Fruit fly (Drosophila melanogaster) S2 (cell line): ENCODE results near the gene Delta.

Experiments used
- CG8478 ChIP-seq: fragments of >200 bp; optimal IDR thresholded peaks from 2 replicates; lab custom pipeline; 2018
- CTCF ChIP-seq, 2 experiments: fragments of >200 bp; optimal IDR thresholded peaks; 2 replicates each; lab custom pipeline; 2018

The Delta gene

dm6 chr3R:19306439-19307120 is 19.4 kb downstream of the Delta start:
- TF ChIP-seq CTCF (optimal IDR thresholded peaks at IDR 0.05; lab: Kevin White, UChicago) (no peak), CG8478 (no peak)

- no peak for TF ChIP-seq CG8478
These were observed 26.1 kb downstream of the Delta start for dm6 chr3R:19299742-19300395.

dm6 chr3R:19298202-19298601 is 27.8 kb downstream of the Delta start:
- TF ChIP-seq CG8478: no peak
- no peak for TF ChIP-seq CTCF (optimal IDR thresholded peaks at IDR 0.05; lab: Kevin White, UChicago)

dm6 chr3R:19297595-19297994 is 28.4 kb downstream of the Delta start, which contains the start of gene CG44174:
Gene CG44174 (minus strand): TSS chr3R:19297695.
- no peak for TF ChIP-seq CTCF (optimal IDR thresholded peaks at IDR 0.05; lab: Kevin White, UChicago)
- TF ChIP-seq CG8478: no peak

- TF ChIP-seq CG8478 (no peak), CTCF (optimal IDR thresholded peaks at IDR 0.05; lab: Kevin White, UChicago) (no peak)
These were observed 32.1 kb downstream of the Delta start for dm6 chr3R:19293873-19294272.

dm6 chr3R:19292971-19293370 is 33.0 kb downstream of the Delta start:
- TF ChIP-seq CG8478 (no peak), CTCF (optimal IDR thresholded peaks at IDR 0.05; lab: Kevin White, UChicago) (no peak)

- no peak for TF ChIP-seq CTCF (optimal IDR thresholded peaks at IDR 0.05; lab: Kevin White, UChicago)
- no peak for TF ChIP-seq CG8478
These were observed 38.3 kb downstream of the Delta start for dm6 chr3R:19287693-19288092.

- TF ChIP-seq CTCF (optimal IDR thresholded peaks at IDR 0.05; lab: Kevin White, UChicago): no peak
These were observed 39.5 kb downstream of the Delta start for dm6 chr3R:19286488-19286887.

- TF ChIP-seq CG8478: no peak
- TF ChIP-seq CTCF (optimal IDR thresholded peaks at IDR 0.05; lab: Kevin White, UChicago): no peak
These were observed 42.5 kb downstream of the Delta start for dm6 chr3R:19283514-19283913.

dm6 chr3R:19282832-19283231 is 43.2 kb downstream of the Delta start:
- no peak for TF ChIP-seq CTCF (optimal IDR thresholded peaks at IDR 0.05; lab: Kevin White, UChicago)
- no peak for TF ChIP-seq CG8478

dm6 chr3R:19282240-19282639 is 43.8 kb downstream of the Delta start:
- TF ChIP-seq CTCF (optimal IDR thresholded peaks at IDR 0.05; lab: Kevin White, UChicago) (no peak), CG8478 (no peak)

dm6 chr3R:19276135-19276534 is 49.9 kb downstream of the Delta start:
- TF ChIP-seq CG8478 (no peak), CTCF (optimal IDR thresholded peaks at IDR 0.05; lab: Kevin White, UChicago) (no peak)

- no peak for TF ChIP-seq CTCF (optimal IDR thresholded peaks at IDR 0.05; lab: Kevin White, UChicago)
- TF ChIP-seq CG8478: no peak
These were observed 52.0 kb downstream of the Delta start for dm6 chr3R:19274028-19274427.

- TF ChIP-seq CG8478: no peak
- TF ChIP-seq CTCF (optimal IDR thresholded peaks at IDR 0.05; lab: Kevin White, UChicago): peak; percentile 59 to 67
These were observed 54.9 kb downstream of the Delta start for dm6 chr3R:19271125-19271524.

- TF ChIP-seq CTCF (optimal IDR thresholded peaks at IDR 0.05; lab: Kevin White, UChicago): no peak
These were observed 61.2 kb downstream of the Delta start for dm6 chr3R:19264789-19265188.

dm6 chr3R:19256477-19256876 is 69.5 kb downstream of the Delta start, which contains the start of gene CG14280:
Gene CG14280 (plus strand): TSS chr3R:19256777.
- TF ChIP-seq CTCF (optimal IDR thresholded peaks at IDR 0.05; lab: Kevin White, UChicago): no peak
- no peak for TF ChIP-seq CG8478

- TF ChIP-seq CTCF (optimal IDR thresholded peaks at IDR 0.05; lab: Kevin White, UChicago): no peak
- TF ChIP-seq CG8478: no peak
These were observed 70.8 kb downstream of the Delta start for dm6 chr3R:19255255-19255654.
